Fruit fly (Drosophila melanogaster) whole organism, prepupa: Measurements from ENCODE around the gene CG8319.

Experiments used
- Blimp-1 ChIP-seq: fragments of 200-800 bp; sonication (Bioruptor generic); optimal IDR thresholded peaks from 3 replicates; lab custom pipeline; 2017; ENCODE audit warnings: missing biosample characterization, missing genetic modification characterization, mild to moderate bottlenecking, moderate library complexity, missing genetic modification reagents
- CG10669 ChIP-seq: fragments of 200-800 bp; sonication (Bioruptor generic); optimal IDR thresholded peaks from 3 replicates; lab custom pipeline; 2018; ENCODE audit warnings: missing biosample characterization, mild to moderate bottlenecking, missing genetic modification characterization, moderate library complexity
- CG11902 ChIP-seq: fragments of 200-800 bp; sonication (Bioruptor generic); optimal IDR thresholded peaks from 3 replicates; lab custom pipeline; 2016; ENCODE audit warnings: missing biosample characterization, missing genetic modification characterization
- CG15336 ChIP-seq: fragments of 200-800 bp; sonication (Bioruptor generic); IDR thresholded peaks from 2 replicates; pipeline ENCODE4 v1.3.6; 2022; ENCODE audit warnings: missing biosample characterization, missing genetic modification characterization
- CG1621 ChIP-seq: fragments of 200-800 bp; sonication (Bioruptor generic); optimal IDR thresholded peaks from 3 replicates; lab custom pipeline; 2018; ENCODE audit warnings: missing biosample characterization, mild to moderate bottlenecking, missing genetic modification characterization
- CG16779 ChIP-seq: fragments of 200-800 bp; sonication (Bioruptor generic); optimal IDR thresholded peaks from 3 replicates; lab custom pipeline; 2017; ENCODE audit warnings: missing biosample characterization, mild to moderate bottlenecking, missing genetic modification characterization
- CG3032 ChIP-seq: fragments of 200-800 bp; optimal IDR thresholded peaks from 2 replicates; lab custom pipeline; 2019; ENCODE audit warnings: missing biosample characterization, mild to moderate bottlenecking, missing genetic modification characterization, moderate library complexity
- CG34406 ChIP-seq: fragments of 200-800 bp; sonication (Bioruptor generic); optimal IDR thresholded peaks from 3 replicates; lab custom pipeline; 2016; ENCODE audit warnings: missing biosample characterization, missing genetic modification characterization
- CG3919 ChIP-seq: fragments of 200-800 bp; sonication (Bioruptor generic); optimal IDR thresholded peaks from 3 replicates; lab custom pipeline; 2016; ENCODE audit warnings: missing biosample characterization, missing genetic modification characterization
- CG4318 ChIP-seq: fragments of 200-800 bp; sonication (Bioruptor generic); optimal IDR thresholded peaks from 3 replicates; lab custom pipeline; 2017; ENCODE audit warnings: missing biosample characterization, mild to moderate bottlenecking, missing genetic modification characterization
- CG6163 ChIP-seq: fragments of 200-800 bp; sonication (Bioruptor generic); IDR thresholded peaks from 3 replicates; pipeline ENCODE4 v1.3.6; 2022; ENCODE audit warnings: missing biosample characterization, missing genetic modification characterization
- CG6792 ChIP-seq: fragments of 200-800 bp; sonication (Bioruptor generic); optimal IDR thresholded peaks from 3 replicates; lab custom pipeline; 2016; ENCODE audit warnings: missing biosample characterization, missing genetic modification characterization
- CG6854 ChIP-seq: fragments of 200-800 bp; sonication (Bioruptor generic); optimal IDR thresholded peaks from 2 replicates; lab custom pipeline; 2017; ENCODE audit warnings: missing biosample characterization, mild to moderate bottlenecking, missing genetic modification characterization
- CG7368 ChIP-seq: fragments of 200-800 bp; sonication (Bioruptor generic); optimal IDR thresholded peaks from 3 replicates; lab custom pipeline; 2016; ENCODE audit warnings: missing biosample characterization, missing genetic modification characterization
- CG8119 ChIP-seq: fragments of 200-800 bp; sonication (Bioruptor generic); IDR thresholded peaks from 3 replicates; pipeline ENCODE4 v1.3.6; 2022; ENCODE audit warnings: missing biosample characterization, missing genetic modification characterization
- CG8319 ChIP-seq: fragments of 200-800 bp; sonication (Bioruptor generic); optimal IDR thresholded peaks from 3 replicates; lab custom pipeline; 2016; ENCODE audit warnings: missing biosample characterization, missing genetic modification characterization
- CG8632 ChIP-seq: fragments of 200-800 bp; sonication (Bioruptor generic); optimal IDR thresholded peaks from 3 replicates; lab custom pipeline; 2016; ENCODE audit warnings: missing biosample characterization, missing genetic modification characterization
- CG9139 ChIP-seq: fragments of 200-800 bp; sonication (Bioruptor generic); optimal IDR thresholded peaks from 3 replicates; lab custom pipeline; 2017; ENCODE audit warnings: missing biosample characterization, mild to moderate bottlenecking, missing genetic modification characterization
- Eip78C ChIP-seq: fragments of 200-800 bp; sonication (Bioruptor generic); peaks from one replicate; lab custom pipeline; 2016; ENCODE audit warnings: missing biosample characterization, missing genetic modification characterization
- Ets96B ChIP-seq: fragments of 200-800 bp; optimal IDR thresholded peaks from 2 replicates; lab custom pipeline; 2019; ENCODE audit warnings: missing biosample characterization, mild to moderate bottlenecking, missing genetic modification characterization, moderate library complexity
- Hr38 ChIP-seq: sonication (Bioruptor generic); optimal IDR thresholded peaks from 2 replicates; lab custom pipeline; 2016; ENCODE audit warnings: missing biosample characterization, missing genetic modification characterization
- Hr4 ChIP-seq: fragments of 200-800 bp; sonication (Bioruptor generic); optimal IDR thresholded peaks from 3 replicates; lab custom pipeline; 2016; ENCODE audit warnings: missing biosample characterization, missing genetic modification characterization
- Met ChIP-seq: fragments of 200-800 bp; sonication (Bioruptor generic); optimal IDR thresholded peaks from 3 replicates; lab custom pipeline; 2016; ENCODE audit warnings: missing biosample characterization, missing genetic modification characterization
- Smox ChIP-seq: fragments of 200-800 bp; sonication (Bioruptor generic); optimal IDR thresholded peaks from 3 replicates; lab custom pipeline; 2016; ENCODE audit warnings: missing biosample characterization, missing genetic modification characterization
- Sox14 ChIP-seq: fragments of 200-800 bp; sonication (Bioruptor generic); optimal IDR thresholded peaks from 3 replicates; lab custom pipeline; 2016; ENCODE audit warnings: missing biosample characterization, missing genetic modification characterization
- achi ChIP-seq: fragments of 200-800 bp; sonication (Bioruptor generic); optimal IDR thresholded peaks from 3 replicates; lab custom pipeline; 2016; ENCODE audit warnings: missing biosample characterization, missing genetic modification characterization
- acj6 ChIP-seq: fragments of 200-800 bp; sonication (Bioruptor generic); optimal IDR thresholded peaks from 3 replicates; lab custom pipeline; 2016; ENCODE audit warnings: missing biosample characterization, missing genetic modification characterization
- cyc ChIP-seq: fragments of 200-800 bp; sonication (Bioruptor generic); optimal IDR thresholded peaks from 3 replicates; lab custom pipeline; 2016; ENCODE audit warnings: missing biosample characterization, missing genetic modification characterization
- dsx ChIP-seq: fragments of 200-800 bp; optimal IDR thresholded peaks from 3 replicates; lab custom pipeline; 2019; ENCODE audit warnings: missing biosample characterization, mild to moderate bottlenecking, missing genetic modification characterization, moderate library complexity; ENCODE audit not compliant: poor library complexity, severe bottlenecking
- eg ChIP-seq: fragments of 200-800 bp; sonication (Bioruptor generic); IDR thresholded peaks from 3 replicates; pipeline ENCODE4 v1.3.6; 2022; ENCODE audit warnings: missing biosample characterization, missing genetic modification characterization
- esn ChIP-seq: fragments of 200-800 bp; sonication (Bioruptor generic); optimal IDR thresholded peaks from 2 replicates; lab custom pipeline; 2016; ENCODE audit warnings: missing biosample characterization, mild to moderate bottlenecking, missing genetic modification characterization, moderate library complexity
- fd85E ChIP-seq: fragments of 200-800 bp; sonication (Bioruptor generic); optimal IDR thresholded peaks from 3 replicates; lab custom pipeline; 2016; ENCODE audit warnings: missing biosample characterization, missing genetic modification characterization
- fkh ChIP-seq: fragments of 200-800 bp; sonication (Bioruptor generic); optimal IDR thresholded peaks from 3 replicates; lab custom pipeline; 2017; ENCODE audit warnings: missing biosample characterization, mild to moderate bottlenecking, missing genetic modification characterization, moderate library complexity
- net ChIP-seq: fragments of 200-800 bp; sonication (Bioruptor generic); optimal IDR thresholded peaks from 3 replicates; lab custom pipeline; 2016; ENCODE audit warnings: missing biosample characterization, missing genetic modification characterization
- salr ChIP-seq, 2 experiments: fragments of 200-800 bp; sonication (Bioruptor generic); optimal IDR thresholded peaks; 3 replicates each; lab custom pipeline; 2016 to 2018; ENCODE audit warnings: missing biosample characterization in 2 of 2, missing genetic modification characterization in 2 of 2, mild to moderate bottlenecking in 1 of 2
- vri ChIP-seq: fragments of 200-800 bp; sonication (Bioruptor generic); optimal IDR thresholded peaks from 3 replicates; lab custom pipeline; 2016; ENCODE audit warnings: missing biosample characterization, mild to moderate bottlenecking, missing genetic modification characterization

CG8319 gene

dm6 chr3R:9618331-9618730, 8.8 kb upstream of the CG8319 start (continued):
- TF ChIP-seq achi (GFP tag; lab: Kevin White, UChicago) (peak; percentile 55), CG8319 (GFP tag; lab: Kevin White, UChicago) (peak; percentile 34), net (peak; percentile 72), CG6163 (GFP tag; lab: Robert Waterston, UW) (peak; percentile 93), fd85E (no peak), CG9139 (GFP tag; lab: Kevin White, UChicago) (peak; percentile 1), CG15336 (peak; percentile 90), Met (GFP tag; lab: Kevin White, UChicago) (peak; percentile 37), Blimp-1 (GFP tag; lab: Kevin White, UChicago) (no peak), cyc (peak; percentile 66), CG11902 (GFP tag; lab: Kevin White, UChicago) (peak; percentile 62), CG16779 (tag; lab: Kevin White, UChicago) (peak; percentile 34), CG3919 (GFP tag; lab: Kevin White, UChicago) (peak; percentile 84)

- no peak for TF ChIP-seq CG8119 (GFP tag; lab: Robert Waterston, UW)
Measured at dm6 chr3R:9620278-9620677, 6.8 kb upstream of the CG8319 start.

DNA sequence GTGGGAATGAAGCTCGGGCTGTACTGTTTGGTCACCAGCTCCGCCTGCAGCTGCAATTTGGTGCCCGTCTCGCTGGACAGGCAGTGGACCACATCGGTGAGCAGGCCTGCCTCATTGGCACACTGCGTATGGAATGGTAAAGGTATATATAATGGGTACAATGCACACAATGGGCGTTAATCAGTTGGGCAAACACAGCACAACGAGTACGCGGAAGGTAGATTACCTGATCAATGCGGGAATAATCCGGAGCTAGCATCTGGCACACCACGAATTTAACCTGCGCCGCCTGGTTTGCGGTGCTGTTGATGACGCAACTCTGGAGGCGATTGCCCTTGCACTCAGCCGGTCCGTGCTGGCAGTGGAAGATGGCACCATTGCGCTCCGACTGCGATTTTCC, 1.7 kb upstream of the CG8319 start:
- TF ChIP-seq CG10669 (GFP tag; lab: Kevin White, UChicago) (no peak), CG15336 (0 out of 2 replicates have a peak, but pooled peaks have one; percentile 22), CG6163 (GFP tag; lab: Robert Waterston, UW) (peak; percentile 31; the same call in 1 of the 3 replicates), vri (peak; percentile 52), fkh (GFP tag; lab: Kevin White, UChicago) (peak; percentile 17), Ets96B (no peak), CG1621 (tag; lab: Kevin White, UChicago) (peak; percentile 56)
- TF ChIP-seq, all 60 proteins: peak for 5

DNA sequence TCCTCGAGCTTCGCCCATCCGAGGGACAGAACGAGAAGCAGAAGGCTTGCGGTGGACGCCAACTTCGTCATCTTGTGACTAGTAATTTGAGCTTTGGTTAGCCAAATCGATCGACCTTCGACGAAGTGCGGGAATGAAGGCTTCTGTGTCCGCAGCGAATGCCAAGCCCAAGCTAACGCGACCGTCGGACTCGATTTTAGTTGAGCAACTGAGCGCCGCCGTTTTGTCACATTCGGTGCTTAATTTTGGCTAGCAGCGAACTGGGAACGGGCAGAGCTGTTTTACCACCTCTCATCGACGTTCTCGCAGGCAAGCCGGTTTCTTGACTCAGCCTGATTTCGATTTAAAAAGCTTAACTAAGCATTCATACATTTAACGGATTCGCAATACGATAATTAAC, 855 bp upstream of the CG8319 start:
- TF ChIP-seq CG4318 (GFP tag; lab: Kevin White, UChicago), result no peak
- no peak for TF ChIP-seq esn
- TF ChIP-seq CG3032 (tag; lab: Kevin White, UChicago), result no peak
- TF ChIP-seq achi (GFP tag; lab: Kevin White, UChicago), result no peak
- no peak for TF ChIP-seq Hr4 (GFP tag; lab: Kevin White, UChicago)
- TF ChIP-seq eg (GFP tag; lab: Robert Waterston, UW), result no peak
- TF ChIP-seq Eip78C (GFP tag; lab: Kevin White, UChicago), result peak; percentile 14
- no peak for TF ChIP-seq dsx (GFP tag; lab: Kevin White, UChicago)
- TF ChIP-seq CG34406 (GFP tag; lab: Kevin White, UChicago), result no peak
- TF ChIP-seq Sox14, result no peak
- peak; percentile 6 for TF ChIP-seq CG6854 (GFP tag; lab: Kevin White, UChicago)
- TF ChIP-seq acj6 (GFP tag; lab: Kevin White, UChicago), result no peak
- no peak for TF ChIP-seq Hr38 (GFP tag; lab: Kevin White, UChicago)
- no peak for TF ChIP-seq Smox
- TF ChIP-seq CG7368, result no peak
- no peak for TF ChIP-seq CG6792
- TF ChIP-seq CG8632 (GFP tag; lab: Kevin White, UChicago), result no peak
- TF ChIP-seq, all 60 proteins: peak for 2

DNA sequence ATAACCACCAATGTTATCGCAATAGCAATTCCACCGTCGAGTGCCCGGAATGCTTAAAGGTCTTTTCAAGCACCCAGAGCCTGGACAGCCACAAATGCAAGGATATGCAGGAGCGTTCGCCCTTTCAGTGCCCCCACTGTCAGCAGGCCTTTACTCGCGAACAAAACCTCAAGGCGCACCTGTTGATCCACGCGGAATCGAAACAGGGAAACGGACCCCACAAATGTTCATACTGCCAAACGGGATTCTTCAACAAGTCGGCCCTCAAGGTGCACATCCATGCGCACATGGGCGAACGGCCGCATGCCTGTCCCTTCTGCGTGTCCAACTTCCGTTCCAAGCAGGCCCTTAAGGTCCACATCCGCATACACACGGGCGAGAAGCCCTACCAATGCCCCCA, 915 bp downstream of the CG8319 start:
- TF ChIP-seq eg (GFP tag; lab: Robert Waterston, UW), result 0 out of 3 replicates have a peak, but pooled peaks have one; percentile 20
- no peak for TF ChIP-seq salr (GFP tag; optimal IDR thresholded peaks at IDR 0.05; lab: Kevin White, UChicago)
